Fruit fly (Drosophila melanogaster): ENCODE measurements around the gene CG33500.

- TF ChIP-seq CG17806 (tag; optimal IDR thresholded peaks at IDR 0.05) (no peak), fd96Ca (GFP tag; IDR thresholded peaks at IDR 0.05) (no peak)
Observed at dm6 chr3L:11522613-11523012, 14.2 kb downstream of the CG33500 start, which contains the start of the genes CG11714 and Fuca.
